Fruit fly (Drosophila melanogaster): ENCODE measurements around the gene CG9701.

Gene CG9701

DNA sequence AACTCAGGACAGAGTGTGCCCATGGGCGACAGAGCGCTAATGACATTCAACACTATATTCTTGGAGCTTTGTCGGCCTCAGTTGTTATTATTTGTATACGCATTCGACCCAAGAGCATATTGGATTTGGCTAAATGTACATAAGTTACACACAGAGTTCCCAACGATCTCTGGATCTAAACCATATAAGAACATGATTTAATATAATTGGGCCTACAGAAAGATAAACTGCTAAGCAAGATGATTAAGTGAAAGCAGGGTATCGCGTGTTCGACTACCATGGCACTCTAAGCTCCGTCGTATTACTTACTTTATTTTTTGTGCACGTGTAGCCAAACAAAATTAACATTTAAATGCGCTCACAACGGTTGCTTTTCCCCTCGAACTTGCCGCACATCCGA lies 26.9 kb downstream of the CG9701 start (continued):
- TF ChIP-seq CG14667 (GFP tag; IDR thresholded peaks at IDR 0.05): no peak
- no peak for TF ChIP-seq CG12236 (GFP tag; optimal IDR thresholded peaks at IDR 0.05)
- peak; percentile 28 for TF ChIP-seq NfI (GFP tag; optimal IDR thresholded peaks at IDR 0.05)
- TF ChIP-seq pnt (GFP tag; optimal IDR thresholded peaks at IDR 0.05): peak; percentile 27
- TF ChIP-seq knrl (GFP tag; IDR thresholded peaks at IDR 0.05; ENCODE audit: partially characterized antibody): no peak
- no peak for TF ChIP-seq D (optimal IDR thresholded peaks at IDR 0.05)
- peak; percentile 42 for TF ChIP-seq D (GFP tag; optimal IDR thresholded peaks at IDR 0.05)
- TF ChIP-seq CG2712 (tag; optimal IDR thresholded peaks at IDR 0.05): peak; percentile 51
- peak; percentile 59 for TF ChIP-seq CG10979 (tag; optimal IDR thresholded peaks at IDR 0.05)
- no peak for TF ChIP-seq CG13624 (GFP tag; optimal IDR thresholded peaks at IDR 0.05)
- TF ChIP-seq pita (GFP tag; optimal IDR thresholded peaks at IDR 0.05): no peak
- TF ChIP-seq dmrt99B (tag; optimal IDR thresholded peaks at IDR 0.05): peak; percentile 57
- no peak for TF ChIP-seq CG6689 (GFP tag; IDR thresholded peaks at IDR 0.05)
- no peak for TF ChIP-seq gce (GFP tag; IDR thresholded peaks at IDR 0.05)
- TF ChIP-seq CG11085 (GFP tag; IDR thresholded peaks at IDR 0.05): no peak
- TF ChIP-seq hth (optimal IDR thresholded peaks at IDR 0.05): no peak
- no peak for TF ChIP-seq CG16813 (GFP tag; IDR thresholded peaks at IDR 0.05; ENCODE audit: partially characterized antibody)
- TF ChIP-seq CG1792 (GFP tag; optimal IDR thresholded peaks at IDR 0.05): no peak
- peak; percentile 46 for TF ChIP-seq H2.0 (GFP tag; IDR thresholded peaks at IDR 0.05)
- no peak; the same call in 1 of the 2 replicates for TF ChIP-seq ara (GFP tag; IDR thresholded peaks at IDR 0.05)
- no peak for TF ChIP-seq CG16815 (GFP tag; optimal IDR thresholded peaks at IDR 0.05)
- no peak for TF ChIP-seq gsb (GFP tag; IDR thresholded peaks at IDR 0.05)
- peak; percentile 39; the same call in 1 of the 2 replicates for TF ChIP-seq vvl (GFP tag; IDR thresholded peaks at IDR 0.05)
- TF ChIP-seq CG33557 (GFP tag; optimal IDR thresholded peaks at IDR 0.05): no peak
- TF ChIP-seq lab (GFP tag; optimal IDR thresholded peaks at IDR 0.05): peak; percentile 0
- TF ChIP-seq pros (GFP tag; optimal IDR thresholded peaks at IDR 0.05): no peak
- no peak for TF ChIP-seq Fer1 (GFP tag; optimal IDR thresholded peaks at IDR 0.05)
- peak in 1 of 2 experiments; percentile 11 for TF ChIP-seq Hr51 (GFP tag; optimal IDR thresholded peaks at IDR 0.05)
- TF ChIP-seq eyg (GFP tag; optimal IDR thresholded peaks at IDR 0.05): no peak
- TF ChIP-seq CG8924 (tag; optimal IDR thresholded peaks at IDR 0.05): peak; percentile 26
- TF ChIP-seq Gug (GFP tag; IDR thresholded peaks at IDR 0.05): no peak
- TF ChIP-seq MTF-1 (GFP tag; optimal IDR thresholded peaks at IDR 0.05; ENCODE audit: borderline replicate concordance): no peak
- TF ChIP-seq CG17359 (tag; optimal IDR thresholded peaks at IDR 0.05): peak; percentile 46
- TF ChIP-seq CG6813 (GFP tag; optimal IDR thresholded peaks at IDR 0.05): no peak
- no peak for TF ChIP-seq odd (GFP tag; optimal IDR thresholded peaks at IDR 0.05)
- TF ChIP-seq Pdp1 (GFP tag; optimal IDR thresholded peaks at IDR 0.05): peak in 1 of 2 experiments; percentile 40
- no peak for TF ChIP-seq HLHmδ (GFP tag; optimal IDR thresholded peaks at IDR 0.05)
- TF ChIP-seq CG15073 (GFP tag; optimal IDR thresholded peaks at IDR 0.05): no peak
- TF ChIP-seq Chrac-16 (GFP tag; optimal IDR thresholded peaks at IDR 0.05): peak; percentile 29
- no peak for TF ChIP-seq stwl (tag; optimal IDR thresholded peaks at IDR 0.05)
- no peak for TF ChIP-seq CG7928 (GFP tag; optimal IDR thresholded peaks at IDR 0.05)
- no peak; the same call in 2 of the 3 replicates for TF ChIP-seq tgo (GFP tag; IDR thresholded peaks at IDR 0.05)
- no peak for TF ChIP-seq unc-4 (GFP tag; IDR thresholded peaks at IDR 0.05; ENCODE audit: partially characterized antibody)
- TF ChIP-seq CG7963 (GFP tag; IDR thresholded peaks at IDR 0.05; ENCODE audit: partially characterized antibody): no peak
- no peak for TF ChIP-seq CG14441 (GFP tag; IDR thresholded peaks at IDR 0.05)
- peak; percentile 9 for TF ChIP-seq CG14710 (tag; optimal IDR thresholded peaks at IDR 0.05)
- no peak for TF ChIP-seq gcm (GFP tag; optimal IDR thresholded peaks at IDR 0.05)
- TF ChIP-seq zen2 (GFP tag; IDR thresholded peaks at IDR 0.05; ENCODE audit: partially characterized antibody): no peak
- no peak for TF ChIP-seq CG6683 (GFP tag; optimal IDR thresholded peaks at IDR 0.05)
- peak; percentile 47 for TF ChIP-seq CG12391 (tag; optimal IDR thresholded peaks at IDR 0.05)
